Fruit fly (Drosophila melanogaster) whole organism, embryonic: Measurements from ENCODE around the gene LIMK1.

Source experiments
- Blimp-1 ChIP-seq: fragments of 200-800 bp; sonication (Bioruptor generic); optimal IDR thresholded peaks from 3 replicates; lab custom pipeline; 2018; ENCODE audit warnings: missing biosample characterization, missing genetic modification characterization, mild to moderate bottlenecking, moderate library complexity, missing genetic modification reagents
- C15 ChIP-seq: fragments of 200-800 bp; sonication (Bioruptor generic); IDR thresholded peaks from 3 replicates; pipeline ENCODE4 v1.3.6; 2022; ENCODE audit warnings: missing biosample characterization, missing genetic modification characterization
- CG10959 ChIP-seq: fragments of 200-800 bp; sonication (Bioruptor generic); IDR thresholded peaks from 2 replicates; pipeline ENCODE4 v1.3.6; 2022; ENCODE audit warnings: missing biosample characterization, missing genetic modification characterization
- CG12299 ChIP-seq: fragments of 200-800 bp; sonication (Bioruptor generic); optimal IDR thresholded peaks from 2 replicates; lab custom pipeline; 2018; ENCODE audit warnings: missing biosample characterization, mild to moderate bottlenecking, missing genetic modification characterization
- CG13123 ChIP-seq: fragments of 200-800 bp; sonication (Bioruptor generic); optimal IDR thresholded peaks from 2 replicates; lab custom pipeline; 2016; ENCODE audit warnings: missing biosample characterization, missing genetic modification characterization
- CG13424 ChIP-seq: fragments of 200-800 bp; sonication (Bioruptor generic); optimal IDR thresholded peaks from 2 replicates; lab custom pipeline; 2019; ENCODE audit warnings: missing biosample characterization, mild to moderate bottlenecking, missing genetic modification characterization, moderate library complexity
- CG15011 ChIP-seq: fragments of 200-800 bp; sonication (Bioruptor generic); optimal IDR thresholded peaks from 3 replicates; lab custom pipeline; 2018; ENCODE audit warnings: missing biosample characterization, mild to moderate bottlenecking, missing genetic modification characterization
- CG15479 ChIP-seq: fragments of 200-800 bp; sonication (Bioruptor generic); optimal IDR thresholded peaks from 3 replicates; lab custom pipeline; 2019; ENCODE audit warnings: missing biosample characterization, mild to moderate bottlenecking, missing genetic modification characterization, moderate library complexity
- CG1647 ChIP-seq: fragments of 200-800 bp; sonication (Bioruptor generic); optimal IDR thresholded peaks from 3 replicates; lab custom pipeline; 2016; ENCODE audit warnings: missing biosample characterization, missing genetic modification characterization
- CG17829 ChIP-seq: fragments of 200-800 bp; optimal IDR thresholded peaks from 2 replicates; lab custom pipeline; 2019; ENCODE audit warnings: missing biosample characterization, mild to moderate bottlenecking, missing genetic modification characterization, moderate library complexity
- CG1792 ChIP-seq: fragments of 200-800 bp; sonication (Bioruptor generic); optimal IDR thresholded peaks from 2 replicates; lab custom pipeline; 2016; ENCODE audit warnings: missing biosample characterization, missing genetic modification characterization
- CG2678 ChIP-seq: fragments of 200-800 bp; sonication (Bioruptor generic); optimal IDR thresholded peaks from 3 replicates; lab custom pipeline; 2019; ENCODE audit warnings: missing biosample characterization, mild to moderate bottlenecking, missing genetic modification characterization, moderate library complexity
- CG31388 ChIP-seq: fragments of 200-800 bp; sonication (Bioruptor generic); optimal IDR thresholded peaks from 2 replicates; lab custom pipeline; 2016; ENCODE audit warnings: missing biosample characterization, missing genetic modification characterization
- CG3995 ChIP-seq: fragments of 200-800 bp; sonication (Bioruptor generic); optimal IDR thresholded peaks from 3 replicates; lab custom pipeline; 2016; ENCODE audit warnings: missing biosample characterization, missing genetic modification characterization
- CG43689 ChIP-seq: fragments of 200-800 bp; sonication (Bioruptor generic); IDR thresholded peaks from 2 replicates; pipeline ENCODE4 v1.3.6; 2022; ENCODE audit warnings: missing biosample characterization, missing genetic modification characterization
- CG4404 ChIP-seq: fragments of 200-800 bp; sonication (Bioruptor generic); IDR thresholded peaks from 2 replicates; pipeline ENCODE4 v1.3.6; 2022; ENCODE audit warnings: missing biosample characterization, missing genetic modification characterization
- CG6272 ChIP-seq: fragments of 200-800 bp; sonication (Bioruptor generic); IDR thresholded peaks from 2 replicates; pipeline ENCODE4 v1.3.6; 2022; ENCODE audit warnings: missing biosample characterization, missing genetic modification characterization
- CG6765 ChIP-seq: fragments of 200-800 bp; sonication (Bioruptor generic); optimal IDR thresholded peaks from 3 replicates; lab custom pipeline; 2017; ENCODE audit warnings: missing biosample characterization, mild to moderate bottlenecking, missing genetic modification characterization
- CG6791 ChIP-seq: fragments of 200-800 bp; sonication (Bioruptor generic); IDR thresholded peaks from 3 replicates; pipeline ENCODE4 v1.3.6; 2022; ENCODE audit warnings: missing biosample characterization, missing genetic modification characterization; ENCODE audit not compliant: partially characterized antibody
- CG7271 ChIP-seq: fragments of 200-800 bp; sonication (Bioruptor generic); optimal IDR thresholded peaks from 2 replicates; lab custom pipeline; 2018; ENCODE audit warnings: missing biosample characterization, mild to moderate bottlenecking, missing genetic modification characterization, moderate library complexity
- CG8944 ChIP-seq: fragments of 200-800 bp; sonication (Bioruptor generic); optimal IDR thresholded peaks from 3 replicates; lab custom pipeline; 2016; ENCODE audit warnings: missing biosample characterization, missing genetic modification characterization
- CTCF ChIP-seq: fragments of 200-800 bp; sonication (Bioruptor generic); optimal IDR thresholded peaks from 2 replicates; lab custom pipeline; 2017; ENCODE audit warnings: missing biosample characterization, mild to moderate bottlenecking, missing genetic modification characterization, moderate library complexity
- Dll ChIP-seq: fragments of 200-800 bp; sonication (Bioruptor generic); IDR thresholded peaks from 4 replicates; pipeline ENCODE4 v1.3.6; 2022; ENCODE audit warnings: missing biosample characterization, missing genetic modification characterization; ENCODE audit not compliant: partially characterized antibody
- Doc2 ChIP-seq: fragments of 200-800 bp; sonication (Bioruptor generic); IDR thresholded peaks from 2 replicates; pipeline ENCODE4 v1.3.6; 2022; ENCODE audit warnings: missing biosample characterization, missing genetic modification characterization
- Fer1 ChIP-seq: fragments of 200-800 bp; sonication (Bioruptor generic); optimal IDR thresholded peaks from 2 replicates; lab custom pipeline; 2017; ENCODE audit warnings: missing biosample characterization, mild to moderate bottlenecking, missing genetic modification characterization
- HLH4C ChIP-seq: fragments of 200-800 bp; sonication (Bioruptor generic); IDR thresholded peaks from 3 replicates; pipeline ENCODE4 v1.3.6; 2022; ENCODE audit warnings: missing biosample characterization, missing genetic modification characterization; ENCODE audit not compliant: partially characterized antibody
- HmgD ChIP-seq: fragments of 200-800 bp; sonication (Bioruptor generic); optimal IDR thresholded peaks from 3 replicates; lab custom pipeline; 2016; ENCODE audit warnings: missing biosample characterization, missing genetic modification characterization
- Ptx1 ChIP-seq: fragments of 200-800 bp; sonication (Bioruptor generic); IDR thresholded peaks from 2 replicates; pipeline ENCODE4 v1.3.6; 2022; ENCODE audit warnings: missing biosample characterization, missing genetic modification characterization
- Taf1 ChIP-seq: fragments of 200-800 bp; sonication (Bioruptor generic); IDR thresholded peaks from 2 replicates; pipeline ENCODE4 v1.3.6; 2022; ENCODE audit warnings: missing biosample characterization, missing genetic modification characterization
- Vsx1 ChIP-seq: fragments of 200-800 bp; sonication (Bioruptor generic); optimal IDR thresholded peaks from 2 replicates; lab custom pipeline; 2017; ENCODE audit warnings: missing biosample characterization, mild to moderate bottlenecking, missing genetic modification characterization, missing genetic modification reagents
- ac ChIP-seq: fragments of 200-800 bp; sonication (Bioruptor generic); optimal IDR thresholded peaks from 3 replicates; lab custom pipeline; 2017; ENCODE audit warnings: missing biosample characterization, mild to moderate bottlenecking, missing genetic modification characterization
- az2 ChIP-seq: fragments of 200-800 bp; sonication (Bioruptor generic); optimal IDR thresholded peaks from 3 replicates; lab custom pipeline; 2016; ENCODE audit warnings: missing biosample characterization, missing genetic modification characterization
- bowl ChIP-seq: fragments of 200-800 bp; sonication (Bioruptor generic); IDR thresholded peaks from 2 replicates; pipeline ENCODE4 v1.3.6; 2022; ENCODE audit warnings: missing biosample characterization, missing genetic modification characterization
- crol ChIP-seq: fragments of 200-800 bp; sonication (Bioruptor generic); IDR thresholded peaks from 2 replicates; pipeline ENCODE4 v1.3.6; 2022; ENCODE audit warnings: missing biosample characterization, missing genetic modification characterization
- dimm ChIP-seq: fragments of 200-800 bp; sonication (Bioruptor generic); IDR thresholded peaks from 2 replicates; pipeline ENCODE4 v1.3.6; 2022; ENCODE audit warnings: missing biosample characterization, missing genetic modification characterization
- ems ChIP-seq: fragments of 200-800 bp; sonication (Bioruptor generic); optimal IDR thresholded peaks from 3 replicates; lab custom pipeline; 2016; ENCODE audit warnings: missing biosample characterization, missing genetic modification characterization
- eve ChIP-seq, 2 experiments: fragments of >200 bp; optimal IDR thresholded peaks; 2 replicates each; lab custom pipeline; 2017; ENCODE audit warnings: missing biosample characterization in 2 of 2, missing genetic modification characterization in 2 of 2
- gfzf ChIP-seq: fragments of 200-800 bp; sonication (Bioruptor generic); optimal IDR thresholded peaks from 2 replicates; lab custom pipeline; 2016; ENCODE audit warnings: missing biosample characterization, mild to moderate bottlenecking, missing genetic modification characterization, moderate library complexity
- jing ChIP-seq: fragments of 200-800 bp; sonication (Bioruptor generic); optimal IDR thresholded peaks from 2 replicates; lab custom pipeline; 2018; ENCODE audit warnings: missing biosample characterization, mild to moderate bottlenecking, missing genetic modification characterization
- klu ChIP-seq: fragments of 200-800 bp; sonication (Bioruptor generic); IDR thresholded peaks from 2 replicates; pipeline ENCODE4 v1.3.6; 2022; ENCODE audit warnings: missing biosample characterization, missing genetic modification characterization
- mirr ChIP-seq: fragments of 200-800 bp; sonication (Bioruptor generic); optimal IDR thresholded peaks from 3 replicates; lab custom pipeline; 2018; ENCODE audit warnings: missing biosample characterization, mild to moderate bottlenecking, missing genetic modification characterization
- mld ChIP-seq: fragments of 200-800 bp; sonication (Bioruptor generic); IDR thresholded peaks from 3 replicates; pipeline ENCODE4 v1.3.6; 2022; ENCODE audit warnings: missing biosample characterization, missing genetic modification characterization; ENCODE audit not compliant: partially characterized antibody
- shn ChIP-seq: fragments of 200-800 bp; sonication (Bioruptor generic); optimal IDR thresholded peaks from 3 replicates; lab custom pipeline; 2016; ENCODE audit warnings: missing biosample characterization, missing genetic modification characterization
- sima ChIP-seq: fragments of 200-800 bp; sonication (Bioruptor generic); optimal IDR thresholded peaks from 2 replicates; lab custom pipeline; 2016; ENCODE audit warnings: missing biosample characterization, missing genetic modification characterization
- stc ChIP-seq: fragments of 200-800 bp; sonication (Bioruptor generic); IDR thresholded peaks from 2 replicates; pipeline ENCODE4 v1.3.6; 2022; ENCODE audit warnings: missing biosample characterization, missing genetic modification characterization
- tap ChIP-seq: fragments of 200-800 bp; optimal IDR thresholded peaks from 3 replicates; lab custom pipeline; 2019; ENCODE audit warnings: missing biosample characterization, mild to moderate bottlenecking, missing genetic modification characterization, moderate library complexity
- tna ChIP-seq: fragments of 200-800 bp; sonication (Bioruptor generic); IDR thresholded peaks from 2 replicates; pipeline ENCODE4 v1.3.6; 2022; ENCODE audit warnings: missing biosample characterization, missing genetic modification characterization; ENCODE audit not compliant: partially characterized antibody
- toy ChIP-seq: fragments of 200-800 bp; sonication (Bioruptor generic); IDR thresholded peaks from 2 replicates; pipeline ENCODE4 v1.3.6; 2022; ENCODE audit warnings: missing biosample characterization, missing genetic modification characterization
- trem ChIP-seq: fragments of 200-800 bp; optimal IDR thresholded peaks from 3 replicates; lab custom pipeline; 2019; ENCODE audit warnings: missing biosample characterization, mild to moderate bottlenecking, missing genetic modification characterization, moderate library complexity
- unc-4 ChIP-seq: fragments of 200-800 bp; sonication (Bioruptor generic); IDR thresholded peaks from 2 replicates; pipeline ENCODE4 v1.3.6; 2022; ENCODE audit warnings: missing biosample characterization, missing genetic modification characterization; ENCODE audit not compliant: partially characterized antibody
- vfl ChIP-seq: fragments of 200-800 bp; sonication (Bioruptor generic); optimal IDR thresholded peaks from 2 replicates; lab custom pipeline; 2016; ENCODE audit warnings: missing biosample characterization, missing genetic modification characterization

The LIMK1 gene

dm6 chrX:12579506-12579999, 12.4 kb downstream of the LIMK1 start (continued):
- peak; percentile 80 for TF ChIP-seq CG6272 (GFP tag; lab: Robert Waterston, UW)
- TF ChIP-seq CG3995 (GFP tag; lab: Kevin White, UChicago), result peak; percentile 66
- peak; percentile 85 for TF ChIP-seq trem (tag; lab: Kevin White, UChicago)
- TF ChIP-seq CG13424 (tag; lab: Kevin White, UChicago), result peak; percentile 96
- peak in 1 of 2 experiments; percentile 98 for TF ChIP-seq eve (GFP tag; optimal IDR thresholded peaks at IDR 0.05; lab: Kevin White, UChicago)
- TF ChIP-seq tna (GFP tag; lab: Robert Waterston, UW), result no peak
- no peak for TF ChIP-seq HLH4C (GFP tag; lab: Robert Waterston, UW)
- peak; percentile 72 for TF ChIP-seq dimm (GFP tag; lab: Robert Waterston, UW)
- TF ChIP-seq bowl (GFP tag; lab: Robert Waterston, UW), result peak; percentile 84
- TF ChIP-seq klu, result peak; percentile 89
- no peak; the same call in 1 of the 2 replicates for TF ChIP-seq Doc2 (GFP tag; lab: Robert Waterston, UW)
- peak; percentile 96 for TF ChIP-seq ems (GFP tag; lab: Kevin White, UChicago)
- peak; percentile 98 for TF ChIP-seq CG2678 (tag; lab: Kevin White, UChicago)
- peak; percentile 87 for TF ChIP-seq CG13123 (GFP tag; lab: Kevin White, UChicago)
- TF ChIP-seq CG1647 (GFP tag; lab: Kevin White, UChicago), result peak; percentile 90
- TF ChIP-seq CG12299, result peak; percentile 92
- peak; percentile 94 for TF ChIP-seq tap (tag; lab: Kevin White, UChicago)
- TF ChIP-seq CG17829 (tag; lab: Kevin White, UChicago), result peak; percentile 93
- peak; percentile 94 for TF ChIP-seq CG6765
- TF ChIP-seq crol (GFP tag; lab: Robert Waterston, UW), result no peak
- peak; percentile 94 for TF ChIP-seq vfl (GFP tag; lab: Kevin White, UChicago)
- peak; percentile 85 for TF ChIP-seq mirr (GFP tag; lab: Kevin White, UChicago)
- TF ChIP-seq unc-4 (GFP tag; lab: Robert Waterston, UW), result no peak
- TF ChIP-seq CG1792, result peak; percentile 91
- no peak for TF ChIP-seq gfzf (GFP tag; lab: Kevin White, UChicago)
- TF ChIP-seq Dll (GFP tag; lab: Robert Waterston, UW), result no peak
- peak; percentile 70 for TF ChIP-seq ac
- peak; percentile 76 for TF ChIP-seq CG10959 (GFP tag; lab: Robert Waterston, UW)
- peak; percentile 86 for TF ChIP-seq HmgD
- peak; percentile 92 for TF ChIP-seq jing (GFP tag; lab: Kevin White, UChicago)
- peak; percentile 96 for TF ChIP-seq shn (GFP tag; lab: Kevin White, UChicago)
- TF ChIP-seq CG15479 (GFP tag; lab: Kevin White, UChicago), result no peak
- TF ChIP-seq Vsx1 (GFP tag; lab: Kevin White, UChicago), result peak; percentile 81
- peak; percentile 41 for TF ChIP-seq CG7271 (tag; lab: Kevin White, UChicago)
- TF ChIP-seq sima (GFP tag; lab: Kevin White, UChicago), result peak; percentile 86
- peak; percentile 94 for TF ChIP-seq Ptx1 (GFP tag; lab: Robert Waterston, UW)
- peak; percentile 85 for TF ChIP-seq C15
- TF ChIP-seq CG6791 (GFP tag; lab: Robert Waterston, UW), result no peak
- TF ChIP-seq Taf1 (GFP tag; lab: Robert Waterston, UW), result peak; percentile 88
- TF ChIP-seq CG43689, result peak; percentile 82
- TF ChIP-seq CG4404 (GFP tag; lab: Robert Waterston, UW), result peak; percentile 84
- peak; percentile 88 for TF ChIP-seq Blimp-1 (GFP tag; lab: Kevin White, UChicago)
- TF ChIP-seq stc (GFP tag; lab: Robert Waterston, UW), result peak; percentile 95
- TF ChIP-seq CG8944 (GFP tag; lab: Kevin White, UChicago), result peak; percentile 92
- peak; percentile 80 for TF ChIP-seq CG31388 (GFP tag; lab: Kevin White, UChicago)
- TF ChIP-seq az2 (GFP tag; lab: Kevin White, UChicago), result peak; percentile 93
- peak; percentile 96 for TF ChIP-seq Fer1
- peak; percentile 94 for TF ChIP-seq CG15011 (GFP tag; lab: Kevin White, UChicago)
- TF ChIP-seq mld, result no peak
- peak; percentile 71 for TF ChIP-seq CTCF (GFP tag; lab: Kevin White, UChicago)
- peak; percentile 70 for TF ChIP-seq toy (GFP tag; lab: Robert Waterston, UW)
